Fruit fly (Drosophila melanogaster): ENCODE data around the gene CG42724.

The CG42724 gene

dm6 chr3R:6383466-6383769 lies 15.3 kb upstream of the CG42724 start (continued):
- no peak for TF ChIP-seq Lhr (GFP tag; optimal IDR thresholded peaks at IDR 0.05)
- TF ChIP-seq Oaz (GFP tag; IDR thresholded peaks at IDR 0.05): no peak
- TF ChIP-seq CG18619 (GFP tag; optimal IDR thresholded peaks at IDR 0.05): no peak
- no peak for TF ChIP-seq aop (GFP tag; IDR thresholded peaks at IDR 0.05)
- TF ChIP-seq CG1602 (GFP tag; optimal IDR thresholded peaks at IDR 0.05): no peak
- TF ChIP-seq CG6765 (GFP tag; optimal IDR thresholded peaks at IDR 0.05): no peak
- 0 out of 2 replicates have a peak, but pooled peaks have one; percentile 32 for TF ChIP-seq bbx (GFP tag; IDR thresholded peaks at IDR 0.05; ENCODE audit: partially characterized antibody)
- no peak for TF ChIP-seq esg (GFP tag; conservative IDR thresholded peaks at IDR 0.05)
- peak; percentile 20 for TF ChIP-seq nerfin-1 (tag; optimal IDR thresholded peaks at IDR 0.05)
- TF ChIP-seq chn (GFP tag; optimal IDR thresholded peaks at IDR 0.05): no peak
- no peak for TF ChIP-seq luna (GFP tag; optimal IDR thresholded peaks at IDR 0.05)
- no peak for TF ChIP-seq CG15601 (tag; optimal IDR thresholded peaks at IDR 0.05)
- no peak for TF ChIP-seq crp (GFP tag; optimal IDR thresholded peaks at IDR 0.05)
- no peak for TF ChIP-seq abd-A (tag; optimal IDR thresholded peaks at IDR 0.05)
- TF ChIP-seq CG2712 (tag; optimal IDR thresholded peaks at IDR 0.05): no peak
- TF ChIP-seq lov (optimal IDR thresholded peaks at IDR 0.05): no peak
- no peak for TF ChIP-seq lov (GFP tag; IDR thresholded peaks at IDR 0.05)
- TF ChIP-seq shn (GFP tag; optimal IDR thresholded peaks at IDR 0.05): no peak
- TF ChIP-seq NFAT (GFP tag; IDR thresholded peaks at IDR 0.05): no peak
- no peak for TF ChIP-seq CG9215 (GFP tag; IDR thresholded peaks at IDR 0.05)
- no peak for TF ChIP-seq CG7556 (GFP tag; optimal IDR thresholded peaks at IDR 0.05)
- TF ChIP-seq tgo (GFP tag; IDR thresholded peaks at IDR 0.05): no peak
- TF ChIP-seq D19A (tag; optimal IDR thresholded peaks at IDR 0.05): no peak
- TF ChIP-seq CG15479 (GFP tag; optimal IDR thresholded peaks at IDR 0.05): peak; percentile 11
- TF ChIP-seq chinmo (GFP tag; IDR thresholded peaks at IDR 0.05; ENCODE audit: partially characterized antibody): peak; percentile 72; the same call in 1 of the 4 replicates
- TF ChIP-seq CG11504 (tag; optimal IDR thresholded peaks at IDR 0.05): no peak
- TF ChIP-seq CG5245 (GFP tag; optimal IDR thresholded peaks at IDR 0.05): no peak
- TF ChIP-seq YL-1 (GFP tag; optimal IDR thresholded peaks at IDR 0.05): no peak
- no peak for TF ChIP-seq CG3065 (GFP tag; optimal IDR thresholded peaks at IDR 0.05)
- no peak for TF ChIP-seq Hsf (GFP tag; optimal IDR thresholded peaks at IDR 0.05)
- no peak for TF ChIP-seq Xbp1 (GFP tag; optimal IDR thresholded peaks at IDR 0.05)
- TF ChIP-seq Opbp (GFP tag; IDR thresholded peaks at IDR 0.05; ENCODE audit: partially characterized antibody): 0 out of 3 replicates have a peak, but pooled peaks have one; percentile 41
- no peak for TF ChIP-seq insv (GFP tag; optimal IDR thresholded peaks at IDR 0.05)
- TF ChIP-seq bab2 (GFP tag; optimal IDR thresholded peaks at IDR 0.05): no peak
- no peak for TF ChIP-seq CG6272 (GFP tag; IDR thresholded peaks at IDR 0.05)
- TF ChIP-seq sr (GFP tag; IDR thresholded peaks at IDR 0.05): peak; percentile 47; the same call in 1 of the 3 replicates
- no peak for TF ChIP-seq MESR4 (GFP tag; optimal IDR thresholded peaks at IDR 0.05)
- TF ChIP-seq CG8359 (GFP tag; optimal IDR thresholded peaks at IDR 0.05; ENCODE audit: borderline replicate concordance): no peak
- TF ChIP-seq ro (GFP tag; IDR thresholded peaks at IDR 0.05): no peak
- TF ChIP-seq dati (GFP tag; IDR thresholded peaks at IDR 0.05): no peak
- TF ChIP-seq ftz-f1 (GFP tag; optimal IDR thresholded peaks at IDR 0.05): peak; percentile 89
- TF ChIP-seq vfl (GFP tag; optimal IDR thresholded peaks at IDR 0.05): no peak
- no peak for TF ChIP-seq CG15011 (GFP tag; optimal IDR thresholded peaks at IDR 0.05)
- no peak for TF ChIP-seq bcd (GFP tag; optimal IDR thresholded peaks at IDR 0.05)
- no peak for TF ChIP-seq maf-S (GFP tag; optimal IDR thresholded peaks at IDR 0.05)
- no peak for TF ChIP-seq Camta (GFP tag; optimal IDR thresholded peaks at IDR 0.05)
- TF ChIP-seq gsb (GFP tag; IDR thresholded peaks at IDR 0.05): no peak
- TF ChIP-seq CG5180 (GFP tag; optimal IDR thresholded peaks at IDR 0.05): no peak
- TF ChIP-seq Mes4 (GFP tag; optimal IDR thresholded peaks at IDR 0.05): no peak
- TF ChIP-seq run (tag; optimal IDR thresholded peaks at IDR 0.05): no peak
- peak; percentile 13 for TF ChIP-seq sug (tag; optimal IDR thresholded peaks at IDR 0.05)
- TF ChIP-seq Myb (GFP tag; optimal IDR thresholded peaks at IDR 0.05): no peak
- TF ChIP-seq hth (optimal IDR thresholded peaks at IDR 0.05): no peak
